Worm (Caenorhabditis elegans) whole organism, L2 larva: ENCODE measurements around the gene nhr-1.

ENCODE experiments used
- C34F6.9 ChIP-seq: fragments of 150-350 bp; optimal IDR thresholded peaks from 2 replicates; lab custom pipeline; 2014; ENCODE audit warnings: missing biosample characterization, missing genetic modification characterization
- F13H6.1 ChIP-seq: sonication (generic microtip); optimal IDR thresholded peaks from 2 replicates; lab custom pipeline; 2016; ENCODE audit warnings: missing genetic modification characterization, missing compliant biosample characterization
- R02D3.7 ChIP-seq: fragments of 150-350 bp; optimal IDR thresholded peaks from 2 replicates; lab custom pipeline; 2014; ENCODE audit warnings: missing biosample characterization, missing genetic modification characterization
- Y55F3AM.14 ChIP-seq: fragments of 200-800 bp; sonication (Bioruptor generic); optimal IDR thresholded peaks from 2 replicates; lab custom pipeline; 2018; ENCODE audit warnings: mild to moderate bottlenecking, missing genetic modification characterization, missing compliant biosample characterization
- aly-2 ChIP-seq: fragments of 150-350 bp; optimal IDR thresholded peaks from 2 replicates; lab custom pipeline; 2014; ENCODE audit warnings: missing biosample characterization, missing genetic modification characterization
- crh-2 ChIP-seq: sonication (generic microtip); optimal IDR thresholded peaks from 2 replicates; lab custom pipeline; 2017; ENCODE audit warnings: missing biosample characterization, missing genetic modification characterization
- fos-1 ChIP-seq: fragments of 150-350 bp; optimal IDR thresholded peaks from 2 replicates; lab custom pipeline; 2014; ENCODE audit warnings: missing biosample characterization, missing genetic modification characterization
- gmeb-1 ChIP-seq: fragments of 150-350 bp; optimal IDR thresholded peaks from 2 replicates; lab custom pipeline; 2014; ENCODE audit warnings: missing biosample characterization, missing genetic modification characterization
- lin-11 ChIP-seq: fragments of 150-350 bp; sonication (generic microtip); optimal IDR thresholded peaks from 2 replicates; lab custom pipeline; 2014; ENCODE audit warnings: missing biosample characterization, missing genetic modification characterization, inconsistent platforms, mixed read lengths
- lsy-2 ChIP-seq, 2 experiments: fragments of 150-350 bp in 1 of 2; sonication (generic microtip) in 1 of 2; optimal IDR thresholded peaks; 2 replicates each; lab custom pipeline; 2014 to 2017; ENCODE audit warnings: missing biosample characterization in 2 of 2, missing genetic modification characterization in 2 of 2
- mab-5 ChIP-seq: fragments of 150-350 bp; optimal IDR thresholded peaks from 2 replicates; lab custom pipeline; 2014; ENCODE audit warnings: missing biosample characterization, missing genetic modification characterization
- mbf-1 ChIP-seq: sonication (generic microtip); optimal IDR thresholded peaks from 2 replicates; lab custom pipeline; 2017; ENCODE audit warnings: missing biosample characterization, missing genetic modification characterization
- nhr-12 ChIP-seq: fragments of 150-350 bp; optimal IDR thresholded peaks from 2 replicates; lab custom pipeline; 2014; ENCODE audit warnings: missing biosample characterization, missing genetic modification characterization
- nhr-129 ChIP-seq: fragments of 150-350 bp; optimal IDR thresholded peaks from 2 replicates; lab custom pipeline; 2014; ENCODE audit warnings: missing biosample characterization, missing genetic modification characterization
- nhr-21 ChIP-seq: fragments of 150-350 bp; optimal IDR thresholded peaks from 2 replicates; lab custom pipeline; 2014; ENCODE audit warnings: missing biosample characterization, missing genetic modification characterization
- nhr-23 ChIP-seq: fragments of 150-350 bp; optimal IDR thresholded peaks from 2 replicates; lab custom pipeline; 2014; ENCODE audit warnings: missing biosample characterization, missing genetic modification reagents, missing genetic modification characterization
- nhr-25 ChIP-seq: fragments of 150-350 bp; sonication (generic microtip); optimal IDR thresholded peaks from 3 replicates; lab custom pipeline; 2014; ENCODE audit warnings: missing biosample characterization, missing genetic modification characterization
- nhr-6 ChIP-seq: fragments of 150-350 bp; optimal IDR thresholded peaks from 2 replicates; lab custom pipeline; 2014; ENCODE audit warnings: missing biosample characterization, missing genetic modification characterization
- nhr-77 ChIP-seq: fragments of 150-350 bp; optimal IDR thresholded peaks from 2 replicates; lab custom pipeline; 2014; ENCODE audit warnings: missing biosample characterization, missing genetic modification characterization
- peb-1 ChIP-seq: fragments of 150-350 bp; optimal IDR thresholded peaks from 2 replicates; lab custom pipeline; 2014; ENCODE audit warnings: missing biosample characterization, missing genetic modification characterization
- skn-1 ChIP-seq: sonication (generic microtip); optimal IDR thresholded peaks from 2 replicates; lab custom pipeline; 2017; ENCODE audit warnings: missing biosample characterization, missing genetic modification characterization
- sma-3 ChIP-seq: sonication (generic microtip); optimal IDR thresholded peaks from 2 replicates; lab custom pipeline; 2016; ENCODE audit warnings: missing genetic modification reagents, missing genetic modification characterization, missing compliant biosample characterization
- sma-9 ChIP-seq, 2 experiments: fragments of 150-350 bp in 1 of 2; sonication (generic microtip) in 1 of 2; optimal IDR thresholded peaks; 2 replicates each; lab custom pipeline; 2014 to 2016; ENCODE audit warnings: missing genetic modification characterization in 2 of 2, mild to moderate bottlenecking in 1 of 2, missing biosample characterization in 1 of 2, missing compliant biosample characterization in 1 of 2, missing genetic modification reagents in 1 of 2, moderate library complexity in 1 of 2
- snpc-4 ChIP-seq: fragments of 150-350 bp; optimal IDR thresholded peaks from 2 replicates; lab custom pipeline; 2014; ENCODE audit warnings: missing biosample characterization, missing genetic modification characterization
- unc-39 ChIP-seq: fragments of 150-350 bp; optimal IDR thresholded peaks from 2 replicates; lab custom pipeline; 2014; ENCODE audit warnings: missing biosample characterization, missing genetic modification characterization
- unc-55 ChIP-seq: fragments of 150-350 bp; sonication (generic microtip); optimal IDR thresholded peaks from 3 replicates; lab custom pipeline; 2014; ENCODE audit warnings: missing biosample characterization, missing genetic modification reagents, missing genetic modification characterization
- ztf-1 ChIP-seq: fragments of 200-800 bp; sonication (Bioruptor generic); conservative IDR thresholded peaks from 2 replicates; pipeline ENCODE4 v1.3.6; 2022; ENCODE audit warnings: missing genetic modification characterization, missing compliant biosample characterization
- ztf-4 ChIP-seq: fragments of 150-350 bp; optimal IDR thresholded peaks from 2 replicates; lab custom pipeline; 2014; ENCODE audit warnings: missing biosample characterization, missing genetic modification characterization

nhr-1 gene

DNA sequence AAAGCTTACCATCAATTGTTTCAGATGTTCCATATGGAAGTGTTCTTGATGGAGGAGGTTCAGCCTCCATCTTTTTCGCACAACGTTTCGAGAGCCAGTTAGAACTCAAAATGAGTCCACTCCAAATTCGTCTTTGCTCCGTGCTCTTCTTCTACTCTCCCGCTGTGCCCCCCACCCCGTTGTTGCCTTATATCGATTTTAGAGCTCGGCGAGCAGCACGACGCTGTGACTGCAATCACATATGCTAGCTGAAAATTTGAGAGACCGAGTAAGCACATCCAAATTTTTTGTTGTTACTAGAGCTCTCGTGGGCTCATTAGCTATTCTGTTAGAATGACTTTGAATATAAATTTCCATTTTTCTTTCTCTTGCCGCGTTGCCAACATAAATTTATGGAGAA is 49.1 kb upstream of the nhr-1 start, which contains the start of gene slc-17.1:
Gene slc-17.1 (minus strand): TSS at position 101 of the 400 bp plus-strand sequence.
- TF ChIP-seq R02D3.7 (tag; lab: Kevin White, UChicago) (no peak), snpc-4 (tag; lab: Kevin White, UChicago) (no peak), unc-55 (peak; percentile 2), nhr-129 (tag; lab: Kevin White, UChicago) (no peak), nhr-77 (tag; lab: Kevin White, UChicago) (no peak)

DNA sequence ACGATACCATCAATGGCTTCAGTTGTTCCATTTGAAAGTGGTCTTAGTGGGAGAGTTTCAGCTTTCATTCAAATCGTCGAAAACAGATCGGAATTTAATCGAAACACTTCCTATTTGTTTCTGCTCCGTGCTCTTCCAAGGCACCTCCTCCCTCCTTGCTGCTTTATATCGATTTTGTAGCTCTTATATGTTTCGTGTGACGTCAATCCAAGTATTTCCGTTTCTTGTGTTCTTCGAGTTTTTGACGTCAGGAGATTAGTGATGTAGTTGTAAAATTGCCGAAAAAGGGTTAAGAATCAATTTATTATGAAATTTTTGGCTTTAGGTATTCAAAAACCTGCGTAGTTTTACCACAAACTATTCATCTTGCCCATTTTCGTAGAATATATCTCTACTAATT is 47.2 kb upstream of the nhr-1 start, which contains the start of gene ZK54.3:
Gene ZK54.3 (minus strand): TSS at position 391 of the 400 bp plus-strand sequence.
- TF ChIP-seq C34F6.9 (tag; lab: Kevin White, UChicago) (peak; percentile 56), sma-9 (GFP tag; optimal IDR thresholded peaks at IDR 0.05; lab: Kevin White, UChicago) (peak; percentile 63), sma-9 (tag; optimal IDR thresholded peaks at IDR 0.05; lab: Kevin White, UChicago) (no peak), nhr-21 (tag; lab: Kevin White, UChicago) (no peak), crh-2 (tag; lab: Kevin White, UChicago) (peak; percentile 43), unc-55 (peak; percentile 93), lsy-2 (tag; optimal IDR thresholded peaks at IDR 0.05; lab: Kevin White, UChicago) (peak in 1 of 2 experiments; percentile 49), lin-11 (tag; lab: Kevin White, UChicago) (no peak)

DNA sequence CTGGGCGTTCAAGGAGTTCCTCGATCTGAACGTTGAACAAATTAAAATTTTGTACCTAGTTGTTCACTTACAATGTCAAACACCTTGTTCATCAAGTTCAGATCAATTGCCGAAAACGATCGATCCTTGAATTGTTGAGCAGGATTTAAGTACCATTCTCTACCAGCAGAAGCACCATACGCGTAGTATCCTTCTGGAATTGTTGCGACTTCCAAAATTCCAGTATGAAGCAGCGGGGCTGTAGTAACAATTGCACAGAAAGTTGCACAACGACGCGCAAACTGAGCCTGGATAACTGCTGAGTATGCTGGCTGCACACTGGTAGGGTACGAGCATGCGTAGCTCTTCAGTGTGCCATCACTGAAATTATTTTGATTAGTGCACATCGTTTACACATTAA is 45.4 kb upstream of the nhr-1 start:
- TF ChIP-seq nhr-23 (tag; lab: Kevin White, UChicago) (no peak), lsy-2 (tag; optimal IDR thresholded peaks at IDR 0.05; lab: Kevin White, UChicago) (no peak), nhr-129 (tag; lab: Kevin White, UChicago) (no peak), ztf-1 (GFP tag; lab: Robert Waterston, UW) (no peak), ztf-4 (no peak), mab-5 (tag; lab: Kevin White, UChicago) (no peak), aly-2 (no peak)

DNA sequence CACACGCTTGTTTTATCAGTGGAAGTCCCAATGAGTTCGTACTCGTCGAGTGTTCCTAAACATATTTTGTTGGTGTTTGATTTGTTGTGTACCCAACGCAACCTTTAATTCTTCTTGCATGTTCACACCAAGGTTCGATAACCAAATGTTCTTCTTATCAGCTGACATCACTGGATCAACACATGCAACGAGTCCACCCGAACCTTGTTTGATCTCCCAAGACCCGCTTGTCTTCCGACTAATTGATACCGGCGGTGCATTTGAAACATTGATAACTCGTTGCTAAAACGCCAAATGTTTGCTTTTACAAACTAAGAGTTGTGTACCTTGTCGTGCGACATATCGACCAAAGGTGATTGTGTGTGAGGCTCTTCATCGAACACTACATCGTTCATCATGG is 42.2 kb upstream of the nhr-1 start:
- no peak for TF ChIP-seq nhr-6 (tag; lab: Kevin White, UChicago)
- peak; percentile 52 for TF ChIP-seq fos-1 (tag; lab: Kevin White, UChicago)
- TF ChIP-seq sma-9 (GFP tag; optimal IDR thresholded peaks at IDR 0.05; lab: Kevin White, UChicago): peak; percentile 88
- TF ChIP-seq sma-9 (tag; optimal IDR thresholded peaks at IDR 0.05; lab: Kevin White, UChicago): no peak
- peak; percentile 29 for TF ChIP-seq nhr-129 (tag; lab: Kevin White, UChicago)
- TF ChIP-seq F13H6.1 (tag; lab: Kevin White, UChicago): peak; percentile 61
- TF ChIP-seq unc-39: no peak
- TF ChIP-seq crh-2 (tag; lab: Kevin White, UChicago): peak; percentile 51

DNA sequence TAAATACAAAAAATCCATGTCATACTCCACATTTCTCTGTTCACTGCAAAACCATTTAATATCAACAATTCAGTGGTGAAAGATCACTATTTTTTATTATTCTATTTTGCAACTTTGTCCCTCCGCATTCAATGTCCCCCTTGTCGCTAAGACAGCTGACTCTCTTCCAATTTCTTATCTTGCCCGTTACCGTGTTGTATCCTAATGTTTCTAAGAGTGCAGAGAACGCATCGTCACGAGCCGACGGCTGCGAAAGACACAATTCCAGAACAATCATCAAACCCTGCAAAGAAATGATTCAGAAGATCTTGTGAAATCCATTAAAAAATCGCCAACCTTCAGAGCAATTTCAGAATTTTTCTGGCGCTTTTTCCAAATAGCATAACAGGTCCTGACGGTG is 40.9 kb upstream of the nhr-1 start:
- peak; percentile 38 for TF ChIP-seq F13H6.1 (tag; lab: Kevin White, UChicago)
- no peak for TF ChIP-seq nhr-12 (tag; lab: Kevin White, UChicago)
- no peak for TF ChIP-seq skn-1
- peak; percentile 76 for TF ChIP-seq sma-9 (GFP tag; optimal IDR thresholded peaks at IDR 0.05; lab: Kevin White, UChicago)
- TF ChIP-seq sma-9 (tag; optimal IDR thresholded peaks at IDR 0.05; lab: Kevin White, UChicago): no peak
- peak in 1 of 2 experiments; percentile 35 for TF ChIP-seq lsy-2 (tag; optimal IDR thresholded peaks at IDR 0.05; lab: Kevin White, UChicago)
- peak; percentile 63 for TF ChIP-seq nhr-129 (tag; lab: Kevin White, UChicago)
- TF ChIP-seq fos-1 (tag; lab: Kevin White, UChicago): peak; percentile 14
- peak; percentile 26 for TF ChIP-seq crh-2 (tag; lab: Kevin White, UChicago)
- no peak for TF ChIP-seq lin-11 (tag; lab: Kevin White, UChicago)
- peak; percentile 1 for TF ChIP-seq gmeb-1 (tag; lab: Kevin White, UChicago)

DNA sequence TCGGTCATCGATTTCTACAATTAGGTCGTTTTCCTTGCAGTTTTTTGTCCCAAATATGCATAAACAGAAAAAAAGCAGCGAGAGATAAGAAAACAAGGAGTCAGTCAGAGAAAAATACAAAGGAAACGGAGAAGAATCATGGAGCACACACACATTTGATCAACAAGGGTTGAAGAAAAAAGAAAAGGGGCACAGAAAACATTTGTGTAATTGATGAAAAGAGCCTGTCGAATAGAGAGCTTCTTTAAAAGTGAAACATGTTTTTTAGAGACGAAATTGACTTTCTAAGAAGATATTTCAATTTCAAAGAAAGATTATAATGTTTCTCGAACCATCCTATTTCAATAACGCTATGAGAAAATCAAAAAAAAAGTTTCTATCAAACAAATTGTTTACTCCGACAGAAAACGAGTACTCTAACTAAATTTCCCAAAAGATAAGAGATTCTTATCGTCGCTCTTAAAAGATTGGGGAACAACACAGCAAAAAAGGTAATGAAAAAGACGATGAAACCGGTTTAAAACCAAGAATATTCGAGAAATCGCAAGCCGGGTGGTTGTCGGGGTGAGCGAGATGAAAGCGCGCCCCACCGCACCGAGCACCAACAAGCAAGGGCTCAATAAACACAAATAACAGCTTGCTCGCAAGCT is 39.2 kb upstream of the nhr-1 start, which contains the start of gene tps-1:
Gene tps-1 (minus strand): TSS at position 14 of the 650 bp plus-strand sequence.
- TF ChIP-seq sma-9 (GFP tag; optimal IDR thresholded peaks at IDR 0.05; lab: Kevin White, UChicago): peak; percentile 6
- TF ChIP-seq sma-9 (tag; optimal IDR thresholded peaks at IDR 0.05; lab: Kevin White, UChicago): no peak
- TF ChIP-seq peb-1: no peak
- peak; percentile 3 for TF ChIP-seq unc-55
- TF ChIP-seq sma-3: peak; percentile 52
- TF ChIP-seq lsy-2 (tag; optimal IDR thresholded peaks at IDR 0.05; lab: Kevin White, UChicago): peak in 1 of 2 experiments; percentile 2
- no peak for TF ChIP-seq mbf-1 (tag; lab: Kevin White, UChicago)
- TF ChIP-seq gmeb-1 (tag; lab: Kevin White, UChicago): no peak
- no peak for TF ChIP-seq Y55F3AM.14 (GFP tag; lab: Kevin White, UChicago)
- peak; percentile 50 for TF ChIP-seq nhr-25 (tag; lab: Kevin White, UChicago)
- TF ChIP-seq fos-1 (tag; lab: Kevin White, UChicago): peak; percentile 30
- TF ChIP-seq C34F6.9 (tag; lab: Kevin White, UChicago): peak; percentile 31
